Fruit fly (Drosophila melanogaster) whole organism, embryonic: ENCODE data around the gene schlank.
A peak's percentile ranks its signal among the peaks of the same experiment; 100 is the strongest.

ENCODE experiments used
- CG10462 ChIP-seq: fragments of 200-800 bp; sonication (Bioruptor generic); optimal IDR thresholded peaks from 2 replicates; lab custom pipeline; 2016; ENCODE audit warnings: missing biosample characterization, missing genetic modification characterization
- CG3065 ChIP-seq: fragments of 200-800 bp; sonication (Bioruptor generic); optimal IDR thresholded peaks from 2 replicates; lab custom pipeline; 2016; ENCODE audit warnings: missing biosample characterization, missing genetic modification characterization
- CG3838 ChIP-seq: fragments of 200-800 bp; sonication (Bioruptor generic); optimal IDR thresholded peaks from 3 replicates; lab custom pipeline; 2016; ENCODE audit warnings: missing biosample characterization, missing genetic modification characterization
- CG7372 ChIP-seq: fragments of 200-800 bp; sonication (Bioruptor generic); IDR thresholded peaks from 2 replicates; pipeline ENCODE4 v1.3.6; 2022; ENCODE audit warnings: missing biosample characterization, missing genetic modification characterization
- CG9215 ChIP-seq: fragments of 200-800 bp; sonication (Bioruptor generic); IDR thresholded peaks from 2 replicates; pipeline ENCODE4 v1.3.6; 2022; ENCODE audit warnings: missing biosample characterization, missing genetic modification characterization
- CkIIα-i1 ChIP-seq: fragments of 200-800 bp; sonication (Bioruptor generic); IDR thresholded peaks from 2 replicates; pipeline ENCODE4 v1.3.6; 2022; ENCODE audit warnings: missing biosample characterization, missing genetic modification characterization
- HHEX ChIP-seq: fragments of 200-800 bp; sonication (Bioruptor generic); optimal IDR thresholded peaks from 3 replicates; lab custom pipeline; 2017; ENCODE audit warnings: missing biosample characterization, mild to moderate bottlenecking, missing genetic modification characterization, missing genetic modification reagents
- Sry-β ChIP-seq: fragments of 200-800 bp; sonication (Bioruptor generic); optimal IDR thresholded peaks from 2 replicates; lab custom pipeline; 2018; ENCODE audit warnings: missing biosample characterization, mild to moderate bottlenecking, missing genetic modification characterization, moderate library complexity
- cwo ChIP-seq: fragments of 200-800 bp; sonication (Bioruptor generic); optimal IDR thresholded peaks from 3 replicates; lab custom pipeline; 2017; ENCODE audit warnings: missing biosample characterization, missing genetic modification characterization, mild to moderate bottlenecking, moderate library complexity, missing genetic modification reagents
- dmrt99B ChIP-seq: fragments of 200-800 bp; sonication (Bioruptor generic); optimal IDR thresholded peaks from 2 replicates; lab custom pipeline; 2018; ENCODE audit warnings: missing biosample characterization, mild to moderate bottlenecking, missing genetic modification characterization, moderate library complexity
- en ChIP-seq: fragments of 200-800 bp; sonication (Bioruptor generic); optimal IDR thresholded peaks from 2 replicates; lab custom pipeline; 2016; ENCODE audit warnings: missing biosample characterization, missing genetic modification characterization
- gcm2 ChIP-seq: fragments of 200-800 bp; sonication (Bioruptor generic); optimal IDR thresholded peaks from 2 replicates; lab custom pipeline; 2016; ENCODE audit warnings: missing biosample characterization, missing genetic modification characterization
- ham ChIP-seq: fragments of 200-800 bp; sonication (Bioruptor generic); IDR thresholded peaks from 2 replicates; pipeline ENCODE4 v1.3.6; 2022; ENCODE audit warnings: missing biosample characterization, missing genetic modification characterization
- odd ChIP-seq: fragments of 200-800 bp; sonication (Bioruptor generic); optimal IDR thresholded peaks from 2 replicates; lab custom pipeline; 2017; ENCODE audit warnings: missing biosample characterization, mild to moderate bottlenecking, missing genetic modification characterization

DNA sequence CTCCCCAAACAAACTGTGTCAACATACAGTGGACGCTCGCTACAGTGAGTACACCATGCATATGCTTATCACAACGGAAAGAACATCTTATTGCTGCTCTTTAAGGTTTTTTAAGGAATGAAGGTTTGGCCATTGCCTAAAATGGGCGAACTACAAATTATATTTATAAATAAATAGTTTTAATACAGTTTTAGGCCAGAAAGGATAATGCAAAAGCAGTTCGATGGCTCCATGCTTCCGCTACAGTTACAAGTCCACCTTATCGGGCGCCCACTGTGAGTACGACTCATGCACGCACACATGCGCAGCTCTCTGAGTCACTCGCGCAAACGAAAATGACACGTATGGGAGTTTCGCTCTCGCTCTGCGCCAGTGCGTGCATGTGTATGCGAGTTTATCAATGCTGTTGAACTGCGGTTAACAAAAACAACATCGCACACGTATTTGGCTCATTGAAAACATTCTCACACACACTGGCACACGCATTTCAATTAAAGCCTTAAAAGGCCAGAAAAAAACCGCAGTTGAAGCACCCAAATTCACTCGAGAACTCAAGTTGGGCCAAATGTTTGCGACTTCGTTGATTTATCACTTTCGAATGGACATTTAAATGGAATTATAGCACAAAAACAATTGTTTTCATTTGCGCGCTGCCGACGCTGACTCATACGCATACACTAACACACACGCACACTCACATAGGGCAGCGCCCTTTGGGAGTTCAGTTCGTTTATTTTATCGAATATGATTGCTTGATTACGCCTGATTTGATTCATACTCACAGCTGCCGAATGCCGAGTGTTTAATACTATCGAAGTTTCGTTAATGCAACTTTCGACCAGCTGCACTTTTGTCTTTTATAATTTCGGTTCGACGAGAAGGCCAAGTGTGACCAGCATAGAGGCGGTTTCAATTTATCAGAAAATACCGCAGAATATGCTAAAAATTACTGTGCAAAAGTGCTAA is 42.5 kb downstream of the schlank start, which contains the start of gene sqh:
- TF ChIP-seq en (GFP tag; lab: Kevin White, UChicago), result no peak
- TF ChIP-seq CG10462 (GFP tag; lab: Kevin White, UChicago), result peak; percentile 52
- peak; percentile 83 for TF ChIP-seq cwo (GFP tag; lab: Kevin White, UChicago)
- TF ChIP-seq Sry-β, result peak; percentile 28
- peak; percentile 68 for TF ChIP-seq gcm2 (GFP tag; lab: Kevin White, UChicago)
- peak; percentile 87 for TF ChIP-seq CG7372
- TF ChIP-seq ham (GFP tag; lab: Robert Waterston, UW), result peak; percentile 72
- TF ChIP-seq CG3838 (GFP tag; lab: Kevin White, UChicago), result no peak
- TF ChIP-seq odd, result peak; percentile 92
- peak; percentile 12 for TF ChIP-seq CG3065 (GFP tag; lab: Kevin White, UChicago)
- peak; percentile 84 for TF ChIP-seq HHEX (GFP tag; lab: Kevin White, UChicago)
- TF ChIP-seq CkIIα-i1 (GFP tag; lab: Robert Waterston, UW), result no peak
- TF ChIP-seq dmrt99B (tag; lab: Kevin White, UChicago), result no peak
- TF ChIP-seq CG9215 (GFP tag; lab: Robert Waterston, UW), result peak; percentile 91
